Fruit fly (Drosophila melanogaster): ENCODE measurements around the gene Rbp9.

- no peak for TF ChIP-seq CG4496 (GFP tag; IDR thresholded peaks at IDR 0.05)
- TF ChIP-seq EcR (GFP tag; optimal IDR thresholded peaks at IDR 0.05): no peak
- no peak for TF ChIP-seq CG34367 (tag; optimal IDR thresholded peaks at IDR 0.05)
- no peak for TF ChIP-seq CG8159 (tag; optimal IDR thresholded peaks at IDR 0.05)
- no peak for TF ChIP-seq CG13204 (GFP tag; optimal IDR thresholded peaks at IDR 0.05)
- no peak for TF ChIP-seq gl (tag; optimal IDR thresholded peaks at IDR 0.05)
- no peak for TF ChIP-seq CG9948 (tag; optimal IDR thresholded peaks at IDR 0.05)
- no peak for TF ChIP-seq rn (GFP tag; IDR thresholded peaks at IDR 0.05)
- no peak for TF ChIP-seq D1 (tag; optimal IDR thresholded peaks at IDR 0.05)
- TF ChIP-seq fd96Ca (GFP tag; IDR thresholded peaks at IDR 0.05): no peak
- no peak for TF ChIP-seq CG12605 (GFP tag; IDR thresholded peaks at IDR 0.05)
- no peak for TF ChIP-seq Ets98B (GFP tag; IDR thresholded peaks at IDR 0.05)
- no peak for TF ChIP-seq CG14655 (GFP tag; optimal IDR thresholded peaks at IDR 0.05)
Observed at dm6 chr2L:2910957-2911356, 43.6 kb upstream of the Rbp9 start.
